Worm (Caenorhabditis elegans) whole organism, L3 larva: ENCODE data around the gene gegf-1.

ENCODE experiments used
- R02D3.7 ChIP-seq: fragments of 150-350 bp; optimal IDR thresholded peaks from 2 replicates; lab custom pipeline; 2014; ENCODE audit warnings: missing biosample characterization, missing genetic modification characterization
- ama-1 ChIP-seq: fragments of 150-350 bp; optimal IDR thresholded peaks from 2 replicates; lab custom pipeline; 2018
- ceh-28 ChIP-seq: fragments of 150-350 bp; optimal IDR thresholded peaks from 2 replicates; lab custom pipeline; 2014; ENCODE audit warnings: missing biosample characterization, missing genetic modification reagents, missing genetic modification characterization
- egl-27 ChIP-seq: sonication (generic microtip); optimal IDR thresholded peaks from 4 replicates; lab custom pipeline; 2017; ENCODE audit warnings: missing biosample characterization, missing genetic modification reagents, missing genetic modification characterization
- elt-1 ChIP-seq: fragments of 150-350 bp; optimal IDR thresholded peaks from 2 replicates; lab custom pipeline; 2014; ENCODE audit warnings: missing biosample characterization, missing genetic modification characterization
- nhr-11 ChIP-seq: fragments of 150-350 bp; optimal IDR thresholded peaks from 2 replicates; lab custom pipeline; 2014; ENCODE audit warnings: missing biosample characterization, missing genetic modification characterization
- nhr-12 ChIP-seq: fragments of 150-350 bp; optimal IDR thresholded peaks from 2 replicates; lab custom pipeline; 2014; ENCODE audit warnings: missing biosample characterization, missing genetic modification characterization
- nhr-76 ChIP-seq: fragments of 150-350 bp; sonication (generic microtip); optimal IDR thresholded peaks from 5 replicates; lab custom pipeline; 2014; ENCODE audit warnings: missing biosample characterization, missing genetic modification characterization
- pha-4 ChIP-seq: fragments of 150-350 bp; optimal IDR thresholded peaks from 2 replicates; lab custom pipeline; 2014; ENCODE audit warnings: missing biosample characterization, missing genetic modification reagents, missing genetic modification characterization
- skn-1 ChIP-seq: fragments of 150-350 bp; optimal IDR thresholded peaks from 2 replicates; lab custom pipeline; 2014; ENCODE audit warnings: missing biosample characterization, missing genetic modification characterization
- unc-39 ChIP-seq: sonication (generic microtip); optimal IDR thresholded peaks from 4 replicates; lab custom pipeline; 2017; ENCODE audit warnings: missing biosample characterization, missing genetic modification characterization
- unc-62 ChIP-seq: fragments of 150-350 bp; sonication (generic microtip); optimal IDR thresholded peaks from 4 replicates; lab custom pipeline; 2014; ENCODE audit warnings: missing biosample characterization, missing genetic modification reagents, missing genetic modification characterization
- ztf-11 ChIP-seq: fragments of 150-350 bp; optimal IDR thresholded peaks from 2 replicates; lab custom pipeline; 2014; ENCODE audit warnings: missing biosample characterization, missing genetic modification characterization

- no peak for TF ChIP-seq ceh-28 (tag; lab: Kevin White, UChicago)
- no peak for TF ChIP-seq ama-1 (lab: Kevin White, UChicago)
- TF ChIP-seq skn-1 (tag; lab: Kevin White, UChicago) = no peak
- no peak for TF ChIP-seq egl-27 (tag; lab: Kevin White, UChicago)
- no peak for TF ChIP-seq unc-39 (tag; lab: Kevin White, UChicago)
- no peak for TF ChIP-seq elt-1 (tag; lab: Kevin White, UChicago)
- no peak for TF ChIP-seq ztf-11
- no peak for TF ChIP-seq nhr-76 (tag; lab: Kevin White, UChicago)
- TF ChIP-seq R02D3.7 (tag; lab: Kevin White, UChicago) = no peak
- no peak for TF ChIP-seq pha-4 (tag; lab: Kevin White, UChicago)
- TF ChIP-seq unc-62 (GFP tag; lab: Kevin White, UChicago) = no peak
- no peak for TF ChIP-seq nhr-11
- TF ChIP-seq nhr-12 (tag; lab: Kevin White, UChicago) = no peak
Measured at ce11 chrIV:186110-186509, 28.4 kb upstream of the gegf-1 start.
